Fruit fly (Drosophila melanogaster) whole organism, pupa: ENCODE data around the gene bap.

ENCODE experiments used
- CG10348 ChIP-seq: fragments of 200-800 bp; sonication (Bioruptor generic); IDR thresholded peaks from 2 replicates; pipeline ENCODE4 v1.3.6; 2022; ENCODE audit warnings: missing biosample characterization, missing genetic modification characterization
- CG12605 ChIP-seq: fragments of 200-800 bp; sonication (Bioruptor generic); IDR thresholded peaks from 2 replicates; pipeline ENCODE4 v1.3.6; 2022; ENCODE audit warnings: missing biosample characterization, missing genetic modification characterization
- CG13204 ChIP-seq: fragments of 200-800 bp; sonication (Bioruptor generic); optimal IDR thresholded peaks from 2 replicates; lab custom pipeline; 2018; ENCODE audit warnings: missing biosample characterization, mild to moderate bottlenecking, missing genetic modification characterization, moderate library complexity
- CG14655 ChIP-seq: fragments of 200-800 bp; sonication (Bioruptor generic); optimal IDR thresholded peaks from 3 replicates; lab custom pipeline; 2017; ENCODE audit warnings: mild to moderate bottlenecking, missing biosample characterization, missing genetic modification reagents, missing genetic modification characterization
- CG15710 ChIP-seq: fragments of 200-800 bp; sonication (Bioruptor generic); optimal IDR thresholded peaks from 2 replicates; lab custom pipeline; 2018; ENCODE audit warnings: missing biosample characterization, mild to moderate bottlenecking, missing genetic modification characterization, moderate library complexity
- CG17806 ChIP-seq: fragments of 200-800 bp; sonication (Bioruptor generic); optimal IDR thresholded peaks from 2 replicates; lab custom pipeline; 2018; ENCODE audit warnings: missing biosample characterization, mild to moderate bottlenecking, missing genetic modification characterization, moderate library complexity
- CG32121 ChIP-seq: fragments of 200-800 bp; sonication (Bioruptor generic); IDR thresholded peaks from 2 replicates; pipeline ENCODE4 v1.3.6; 2022; ENCODE audit warnings: missing biosample characterization, missing genetic modification characterization
- CG34367 ChIP-seq: fragments of 200-800 bp; sonication (Bioruptor generic); optimal IDR thresholded peaks from 2 replicates; lab custom pipeline; 2018; ENCODE audit warnings: missing biosample characterization, mild to moderate bottlenecking, missing genetic modification characterization
- CG4496 ChIP-seq: fragments of 200-800 bp; sonication (Bioruptor generic); IDR thresholded peaks from 3 replicates; pipeline ENCODE4 v1.3.6; 2022; ENCODE audit warnings: missing biosample characterization, missing genetic modification characterization
- CG8159 ChIP-seq: fragments of 200-800 bp; sonication (Bioruptor generic); optimal IDR thresholded peaks from 3 replicates; lab custom pipeline; 2018; ENCODE audit warnings: missing biosample characterization, mild to moderate bottlenecking, missing genetic modification characterization, moderate library complexity
- CG8301 ChIP-seq: fragments of 200-800 bp; sonication (Bioruptor generic); optimal IDR thresholded peaks from 2 replicates; lab custom pipeline; 2018; ENCODE audit warnings: missing biosample characterization, mild to moderate bottlenecking, missing genetic modification characterization
- CG9948 ChIP-seq: fragments of 200-800 bp; sonication (Bioruptor generic); optimal IDR thresholded peaks from 2 replicates; lab custom pipeline; 2018; ENCODE audit warnings: missing biosample characterization, mild to moderate bottlenecking, missing genetic modification characterization, moderate library complexity
- D1 ChIP-seq: fragments of 200-800 bp; sonication (Bioruptor generic); optimal IDR thresholded peaks from 2 replicates; lab custom pipeline; 2018; ENCODE audit warnings: missing biosample characterization, mild to moderate bottlenecking, missing genetic modification characterization, moderate library complexity
- EcR ChIP-seq: fragments of 200-800 bp; sonication (Bioruptor generic); optimal IDR thresholded peaks from 3 replicates; lab custom pipeline; 2019; ENCODE audit warnings: missing biosample characterization, missing genetic modification characterization, mild to moderate bottlenecking, moderate library complexity, missing genetic modification reagents
- Ets98B ChIP-seq: fragments of 200-800 bp; sonication (Bioruptor generic); IDR thresholded peaks from 2 replicates; pipeline ENCODE4 v1.3.6; 2022; ENCODE audit warnings: missing biosample characterization, missing genetic modification characterization
- Pif1A ChIP-seq: fragments of 200-800 bp; sonication (Bioruptor generic); optimal IDR thresholded peaks from 3 replicates; lab custom pipeline; 2016; ENCODE audit warnings: missing biosample characterization, missing genetic modification characterization
- Pif1B ChIP-seq: fragments of 200-800 bp; sonication (Bioruptor generic); optimal IDR thresholded peaks from 3 replicates; lab custom pipeline; 2016; ENCODE audit warnings: missing biosample characterization, missing genetic modification characterization
- Snoo ChIP-seq: fragments of 200-800 bp; sonication (Bioruptor generic); optimal IDR thresholded peaks from 3 replicates; lab custom pipeline; 2017; ENCODE audit warnings: missing biosample characterization, mild to moderate bottlenecking, missing genetic modification characterization, inconsistent platforms
- fd96Ca ChIP-seq: fragments of 200-800 bp; sonication (Bioruptor generic); IDR thresholded peaks from 3 replicates; pipeline ENCODE4 v1.3.6; 2022; ENCODE audit warnings: missing biosample characterization, missing genetic modification characterization
- gl ChIP-seq: fragments of 200-800 bp; sonication (Bioruptor generic); optimal IDR thresholded peaks from 2 replicates; lab custom pipeline; 2018; ENCODE audit warnings: missing biosample characterization, mild to moderate bottlenecking, missing genetic modification characterization
- rn ChIP-seq: fragments of 200-800 bp; sonication (Bioruptor generic); IDR thresholded peaks from 2 replicates; pipeline ENCODE4 v1.3.6; 2022; ENCODE audit warnings: missing biosample characterization, missing genetic modification characterization

bap gene

dm6 chr3R:21408823-21409222 is 20.1 kb downstream of the bap start, which contains the start of gene CheB93b:
Gene CheB93b (plus strand): TSS chr3R:21409123.
- TF ChIP-seq fd96Ca (GFP tag; lab: Robert Waterston, UW): no peak
- TF ChIP-seq CG10348: no peak
- TF ChIP-seq gl: no peak
- no peak for TF ChIP-seq CG12605
- no peak for TF ChIP-seq CG17806 (tag; lab: Kevin White, UChicago)
- TF ChIP-seq CG15710 (tag; lab: Kevin White, UChicago): no peak
- no peak for TF ChIP-seq CG32121 (GFP tag; lab: Robert Waterston, UW)
- no peak for TF ChIP-seq rn (GFP tag; lab: Robert Waterston, UW)
- TF ChIP-seq CG8301: no peak
- no peak for TF ChIP-seq CG13204
- TF ChIP-seq CG8159 (tag; lab: Kevin White, UChicago): no peak
- TF ChIP-seq Ets98B (GFP tag; lab: Robert Waterston, UW): no peak
- no peak for TF ChIP-seq CG14655 (GFP tag; lab: Kevin White, UChicago)
- TF ChIP-seq CG34367 (tag; lab: Kevin White, UChicago): no peak
- TF ChIP-seq CG9948 (tag; lab: Kevin White, UChicago): no peak
- TF ChIP-seq CG4496 (GFP tag; lab: Robert Waterston, UW): no peak
- TF ChIP-seq, all 21 proteins: peak for 0

dm6 chr3R:21414169-21414568 is 25.5 kb downstream of the bap start:
- TF ChIP-seq rn (GFP tag; lab: Robert Waterston, UW): no peak
- no peak for TF ChIP-seq CG8301
- TF ChIP-seq EcR (GFP tag; lab: Kevin White, UChicago): no peak
- TF ChIP-seq CG4496 (GFP tag; lab: Robert Waterston, UW): no peak
- no peak for TF ChIP-seq Ets98B (GFP tag; lab: Robert Waterston, UW)
- TF ChIP-seq CG8159 (tag; lab: Kevin White, UChicago): no peak
- no peak for TF ChIP-seq CG10348
- no peak for TF ChIP-seq Pif1B (GFP tag; lab: Kevin White, UChicago)
- TF ChIP-seq fd96Ca (GFP tag; lab: Robert Waterston, UW): no peak
- TF ChIP-seq Snoo (tag; lab: Kevin White, UChicago): no peak
- TF ChIP-seq Pif1A: no peak
- no peak for TF ChIP-seq CG9948 (tag; lab: Kevin White, UChicago)
- TF ChIP-seq CG15710 (tag; lab: Kevin White, UChicago): no peak
- TF ChIP-seq CG17806 (tag; lab: Kevin White, UChicago): no peak
- TF ChIP-seq CG13204: no peak
- TF ChIP-seq CG34367 (tag; lab: Kevin White, UChicago): no peak
- TF ChIP-seq gl: no peak
- TF ChIP-seq CG32121 (GFP tag; lab: Robert Waterston, UW): no peak

dm6 chr3R:21415016-21415638 is 26.4 kb downstream of the bap start:
- no peak for TF ChIP-seq fd96Ca (GFP tag; lab: Robert Waterston, UW)
- no peak for TF ChIP-seq CG13204
- no peak for TF ChIP-seq CG10348
- TF ChIP-seq CG9948 (tag; lab: Kevin White, UChicago): no peak
- TF ChIP-seq rn (GFP tag; lab: Robert Waterston, UW): no peak
- TF ChIP-seq Pif1B (GFP tag; lab: Kevin White, UChicago): no peak
- no peak for TF ChIP-seq gl
- no peak for TF ChIP-seq CG8159 (tag; lab: Kevin White, UChicago)
- no peak for TF ChIP-seq D1 (tag; lab: Kevin White, UChicago)
- TF ChIP-seq Snoo (tag; lab: Kevin White, UChicago): no peak
- no peak for TF ChIP-seq CG4496 (GFP tag; lab: Robert Waterston, UW)
- no peak for TF ChIP-seq CG32121 (GFP tag; lab: Robert Waterston, UW)
- TF ChIP-seq CG14655 (GFP tag; lab: Kevin White, UChicago): no peak
- no peak for TF ChIP-seq CG17806 (tag; lab: Kevin White, UChicago)
- no peak for TF ChIP-seq Ets98B (GFP tag; lab: Robert Waterston, UW)
- no peak for TF ChIP-seq CG15710 (tag; lab: Kevin White, UChicago)
- TF ChIP-seq, all 21 proteins: peak for 0

- TF ChIP-seq CG34367 (tag; lab: Kevin White, UChicago) (no peak), CG10348 (no peak), rn (GFP tag; lab: Robert Waterston, UW) (no peak), EcR (GFP tag; lab: Kevin White, UChicago) (no peak), CG17806 (tag; lab: Kevin White, UChicago) (no peak), Ets98B (GFP tag; lab: Robert Waterston, UW) (no peak), CG13204 (no peak), CG8301 (no peak), CG32121 (GFP tag; lab: Robert Waterston, UW) (no peak), D1 (tag; lab: Kevin White, UChicago) (no peak), CG4496 (GFP tag; lab: Robert Waterston, UW) (no peak), gl (no peak), Pif1A (no peak), Snoo (tag; lab: Kevin White, UChicago) (no peak), Pif1B (GFP tag; lab: Kevin White, UChicago) (no peak), CG8159 (tag; lab: Kevin White, UChicago) (no peak)
Measured at dm6 chr3R:21416888-21417287, 28.2 kb downstream of the bap start.

dm6 chr3R:21419258-21419657 is 30.6 kb downstream of the bap start:
- TF ChIP-seq EcR (GFP tag; lab: Kevin White, UChicago): no peak
- TF ChIP-seq Ets98B (GFP tag; lab: Robert Waterston, UW): no peak

dm6 chr3R:21419932-21420331 is 31.3 kb downstream of the bap start:
- no peak for TF ChIP-seq CG15710 (tag; lab: Kevin White, UChicago)
- no peak for TF ChIP-seq D1 (tag; lab: Kevin White, UChicago)
- no peak for TF ChIP-seq Pif1B (GFP tag; lab: Kevin White, UChicago)
- no peak for TF ChIP-seq CG34367 (tag; lab: Kevin White, UChicago)
- no peak for TF ChIP-seq CG13204
- TF ChIP-seq CG12605: no peak
- peak; percentile 39 for TF ChIP-seq CG8301
- no peak for TF ChIP-seq fd96Ca (GFP tag; lab: Robert Waterston, UW)
- TF ChIP-seq CG32121 (GFP tag; lab: Robert Waterston, UW): no peak
- no peak for TF ChIP-seq EcR (GFP tag; lab: Kevin White, UChicago)
- no peak for TF ChIP-seq rn (GFP tag; lab: Robert Waterston, UW)
- no peak for TF ChIP-seq Snoo (tag; lab: Kevin White, UChicago)
- peak; percentile 55 for TF ChIP-seq CG8159 (tag; lab: Kevin White, UChicago)
- peak; percentile 59 for TF ChIP-seq CG14655 (GFP tag; lab: Kevin White, UChicago)
- peak; percentile 40 for TF ChIP-seq CG9948 (tag; lab: Kevin White, UChicago)
- peak; percentile 35 for TF ChIP-seq CG17806 (tag; lab: Kevin White, UChicago)
- TF ChIP-seq Pif1A: no peak
